Worm (Caenorhabditis elegans) whole organism, late embryonic: ENCODE measurements around the gene Y38E10A.28.

ENCODE experiments used
- ceh-31 ChIP-seq: sonication (generic microtip); optimal IDR thresholded peaks from 2 replicates; lab custom pipeline; 2016; ENCODE audit warnings: missing genetic modification characterization, missing compliant biosample characterization
- elt-2 ChIP-seq: sonication (generic microtip); optimal IDR thresholded peaks from 2 replicates; lab custom pipeline; 2016; ENCODE audit warnings: missing genetic modification reagents, missing genetic modification characterization, missing compliant biosample characterization
- gmeb-2 ChIP-seq: sonication (generic microtip); optimal IDR thresholded peaks from 2 replicates; lab custom pipeline; 2016; ENCODE audit warnings: missing genetic modification characterization, inconsistent platforms, missing compliant biosample characterization
- nfya-1 ChIP-seq: sonication (generic microtip); optimal IDR thresholded peaks from 2 replicates; lab custom pipeline; 2017; ENCODE audit warnings: missing genetic modification characterization, mild to moderate bottlenecking, missing compliant biosample characterization, antibody characterized with exemption, moderate library complexity
- pag-3 ChIP-seq: sonication (generic microtip); optimal IDR thresholded peaks from 2 replicates; lab custom pipeline; 2016; ENCODE audit warnings: missing compliant biosample characterization, missing genetic modification characterization, borderline replicate concordance
- pax-1 ChIP-seq: fragments of 150-350 bp; optimal IDR thresholded peaks from 2 replicates; lab custom pipeline; 2014; ENCODE audit warnings: missing biosample characterization, missing genetic modification characterization
- pha-2 ChIP-seq: sonication (generic microtip); optimal IDR thresholded peaks from 2 replicates; lab custom pipeline; 2017; ENCODE audit warnings: mild to moderate bottlenecking, missing genetic modification characterization, missing compliant biosample characterization
- tbx-2 ChIP-seq: sonication (generic microtip); optimal IDR thresholded peaks from 2 replicates; lab custom pipeline; 2016; ENCODE audit warnings: missing genetic modification characterization, missing compliant biosample characterization
- unc-55 ChIP-seq: sonication (generic microtip); optimal IDR thresholded peaks from 2 replicates; lab custom pipeline; 2017; ENCODE audit warnings: missing biosample characterization, missing genetic modification reagents, missing genetic modification characterization

ce11 chrII:12668874-12669273 is 39.4 kb downstream of the Y38E10A.28 start:
- no peak for TF ChIP-seq tbx-2 (tag; lab: Kevin White, UChicago)
- no peak for TF ChIP-seq unc-55 (GFP tag; lab: Kevin White, UChicago)
- TF ChIP-seq pag-3: no peak
- TF ChIP-seq gmeb-2 (tag; lab: Kevin White, UChicago): no peak
- no peak for TF ChIP-seq nfya-1 (tag; lab: Kevin White, UChicago)
- TF ChIP-seq pax-1 (tag; lab: Kevin White, UChicago): no peak
- TF ChIP-seq pha-2: no peak
- TF ChIP-seq elt-2: no peak
- TF ChIP-seq ceh-31: no peak
